Fruit fly (Drosophila melanogaster) whole organism: ENCODE measurements around the gene Etfb.

Source experiments
- CG8478 ChIP-seq: fragments of >200 bp; optimal IDR thresholded peaks from 2 replicates; lab custom pipeline; 2018; ENCODE audit warnings: inconsistent platforms
- Dll ChIP-seq: fragments of >200 bp; optimal IDR thresholded peaks from 2 replicates; lab custom pipeline; 2017
- EcR ChIP-seq, 2 experiments: fragments of >200 bp; optimal IDR thresholded peaks; 2 replicates each; lab custom pipeline; 2017; ENCODE audit warnings: missing biosample characterization in 2 of 2, missing genetic modification characterization in 2 of 2, missing genetic modification reagents in 2 of 2
- pan ChIP-seq: fragments of >200 bp; optimal IDR thresholded peaks from 2 replicates; lab custom pipeline; 2017
- psq ChIP-seq: fragments of >200 bp; optimal IDR thresholded peaks from 2 replicates; lab custom pipeline; 2017
- usp ChIP-seq: fragments of >200 bp; optimal IDR thresholded peaks from 2 replicates; lab custom pipeline; 2017; ENCODE audit warnings: missing biosample characterization, missing genetic modification characterization, mixed read lengths

Gene Etfb

DNA sequence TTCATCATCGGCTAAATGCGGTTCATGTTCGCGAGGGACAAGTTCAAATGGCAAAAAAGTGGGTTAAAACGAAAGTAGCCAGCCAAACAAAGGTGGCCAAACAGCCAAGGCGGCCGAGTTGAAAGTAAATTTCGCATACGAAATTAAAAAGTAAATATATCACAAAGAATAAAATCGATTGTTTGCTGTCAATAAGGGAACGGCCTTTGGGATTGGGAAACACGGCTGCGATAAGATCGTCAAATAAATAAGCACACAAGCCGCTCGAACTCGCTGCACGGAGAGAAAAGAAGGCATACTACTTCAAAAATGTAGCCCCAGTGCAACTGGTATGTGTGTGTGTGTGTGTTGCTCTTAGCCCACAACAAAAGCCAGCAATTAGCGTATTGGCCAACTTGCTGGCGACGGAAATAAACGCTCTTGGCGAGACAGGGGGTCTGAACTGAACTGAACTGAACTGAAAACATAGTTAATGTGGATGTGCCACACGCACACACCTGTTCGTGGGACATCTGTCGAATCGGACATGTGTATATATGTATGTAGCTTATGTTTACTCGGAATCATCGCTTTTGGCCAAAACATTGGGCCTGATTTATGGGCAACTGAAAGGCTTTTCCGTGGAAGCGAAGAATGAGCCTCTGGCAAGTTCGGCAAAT lies 14.7 kb downstream of the Etfb start:
- TF ChIP-seq EcR (GFP tag; optimal IDR thresholded peaks at IDR 0.05; lab: Kevin White, UChicago) = no peak
- TF ChIP-seq pan (lab: Kevin White, UChicago) = no peak
- TF ChIP-seq psq (lab: Kevin White, UChicago) = no peak
- TF ChIP-seq CG8478 (lab: Kevin White, UChicago) = no peak
- TF ChIP-seq Dll (lab: Kevin White, UChicago) = no peak
- no peak for TF ChIP-seq usp

DNA sequence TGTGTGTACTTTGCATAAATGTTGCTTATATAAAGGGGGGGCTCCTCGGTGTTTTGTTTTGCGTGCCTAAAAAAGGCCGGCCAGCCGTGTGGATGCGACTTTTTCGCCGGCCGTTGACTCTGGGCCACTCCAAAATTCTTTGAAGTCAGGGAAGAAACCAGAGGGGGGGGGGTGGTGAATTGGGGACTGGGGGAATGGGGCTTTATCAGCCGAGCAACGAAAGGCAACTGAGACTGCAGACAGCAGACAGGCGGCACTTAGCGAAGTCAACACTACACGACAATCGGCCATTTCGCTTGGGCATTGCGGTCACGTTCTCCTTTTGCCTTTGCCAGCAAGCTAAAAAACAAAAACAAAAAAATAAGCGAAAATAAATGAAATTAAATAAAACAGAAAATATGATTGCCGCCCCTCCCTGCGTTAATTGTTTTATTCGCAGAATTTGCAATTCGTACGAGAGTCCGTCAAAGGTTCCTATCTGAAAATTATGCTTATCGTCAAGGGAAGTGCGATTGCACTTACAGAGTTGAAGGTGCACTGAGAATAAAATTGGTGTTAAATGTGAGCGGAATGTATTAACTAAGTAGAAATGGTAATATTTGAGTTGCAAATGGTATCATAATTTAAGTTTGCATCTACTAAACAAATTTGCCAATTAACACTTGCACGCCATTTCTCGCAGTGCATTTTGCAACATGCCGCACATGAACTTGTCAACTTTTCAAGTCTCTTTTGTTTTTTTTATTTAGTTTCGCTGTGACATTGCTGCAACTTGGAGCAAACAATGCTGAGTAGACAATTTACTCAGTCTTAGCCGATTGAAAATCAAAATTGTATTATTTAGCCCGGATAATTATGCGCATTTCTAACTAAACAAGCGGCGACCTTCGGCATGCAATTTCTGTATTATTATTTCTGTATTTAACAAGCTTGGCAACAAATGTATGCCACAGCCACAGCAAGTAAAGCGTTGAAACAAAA lies 16.4 kb downstream of the Etfb start:
- TF ChIP-seq usp (no peak), CG8478 (lab: Kevin White, UChicago) (no peak), EcR (GFP tag; optimal IDR thresholded peaks at IDR 0.05; lab: Kevin White, UChicago) (no peak), Dll (lab: Kevin White, UChicago) (no peak), psq (lab: Kevin White, UChicago) (no peak), pan (lab: Kevin White, UChicago) (no peak)

DNA sequence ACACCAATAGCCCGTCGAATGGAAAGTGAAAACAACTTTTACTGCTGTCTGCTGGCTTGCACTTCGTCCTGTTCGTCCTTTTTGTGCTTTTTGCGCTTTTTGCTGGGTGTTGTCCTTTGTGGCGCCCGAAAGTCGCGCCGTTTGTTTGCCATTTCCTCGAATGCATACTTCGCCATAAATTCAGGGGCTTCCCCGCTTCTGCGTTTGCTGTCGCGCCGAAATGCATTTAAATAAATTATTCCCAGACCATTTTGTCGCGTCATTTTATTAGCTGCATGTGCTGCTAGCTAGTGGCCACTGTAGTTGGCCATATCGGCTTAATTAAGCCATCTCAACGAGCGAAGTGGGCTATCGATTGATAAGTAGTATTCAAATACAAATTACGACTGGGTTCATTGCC lies 17.5 kb downstream of the Etfb start:
- TF ChIP-seq psq (lab: Kevin White, UChicago) = no peak
- TF ChIP-seq Dll (lab: Kevin White, UChicago) = no peak
- no peak for TF ChIP-seq pan (lab: Kevin White, UChicago)
- no peak for TF ChIP-seq usp
- TF ChIP-seq CG8478 (lab: Kevin White, UChicago) = no peak
- TF ChIP-seq EcR (GFP tag; optimal IDR thresholded peaks at IDR 0.05; lab: Kevin White, UChicago) = no peak

DNA sequence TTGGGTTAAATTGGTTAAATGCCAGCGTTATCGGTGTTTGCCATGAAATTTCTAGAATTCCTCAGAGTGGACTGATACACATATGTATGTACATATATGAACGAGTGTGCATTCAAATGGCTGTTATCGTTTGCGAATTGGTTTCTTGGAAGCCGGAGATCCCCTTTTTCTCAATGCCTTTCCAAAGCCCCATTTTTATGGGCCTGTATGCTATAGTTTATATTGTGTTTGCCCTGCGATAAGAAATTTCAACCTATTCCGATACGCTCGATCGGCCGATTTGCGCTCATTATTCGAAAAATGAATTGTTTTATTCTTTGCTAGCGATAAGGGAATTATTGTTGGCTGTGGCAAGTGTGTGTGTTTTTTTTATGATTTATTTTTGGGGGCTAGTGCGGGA lies 19.5 kb downstream of the Etfb start:
- TF ChIP-seq pan (lab: Kevin White, UChicago) (no peak), CG8478 (lab: Kevin White, UChicago) (no peak), usp (no peak), Dll (lab: Kevin White, UChicago) (no peak), psq (lab: Kevin White, UChicago) (no peak), EcR (GFP tag; optimal IDR thresholded peaks at IDR 0.05; lab: Kevin White, UChicago) (no peak)

DNA sequence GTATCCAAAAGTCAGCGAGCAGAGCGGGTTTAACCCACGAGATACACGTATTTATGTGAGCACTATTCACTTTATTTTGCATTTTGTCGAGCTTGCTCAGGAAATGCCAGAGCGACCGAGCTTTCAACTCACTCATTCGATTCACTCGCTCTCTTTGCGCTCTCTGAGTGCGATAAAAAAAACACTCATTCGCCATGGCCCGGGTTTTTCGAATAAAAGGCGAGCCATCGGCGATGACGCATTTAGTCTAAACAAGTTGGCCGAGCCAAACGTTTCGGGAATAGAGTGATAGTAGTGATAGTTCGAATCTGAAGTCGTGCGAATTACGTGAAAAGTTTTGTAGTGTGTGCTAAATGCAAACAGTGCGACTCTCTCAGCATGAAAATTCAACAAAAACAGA lies 20.4 kb downstream of the Etfb start:
- TF ChIP-seq Dll (lab: Kevin White, UChicago) (peak; percentile 75), psq (lab: Kevin White, UChicago) (no peak), CG8478 (lab: Kevin White, UChicago) (no peak)

DNA sequence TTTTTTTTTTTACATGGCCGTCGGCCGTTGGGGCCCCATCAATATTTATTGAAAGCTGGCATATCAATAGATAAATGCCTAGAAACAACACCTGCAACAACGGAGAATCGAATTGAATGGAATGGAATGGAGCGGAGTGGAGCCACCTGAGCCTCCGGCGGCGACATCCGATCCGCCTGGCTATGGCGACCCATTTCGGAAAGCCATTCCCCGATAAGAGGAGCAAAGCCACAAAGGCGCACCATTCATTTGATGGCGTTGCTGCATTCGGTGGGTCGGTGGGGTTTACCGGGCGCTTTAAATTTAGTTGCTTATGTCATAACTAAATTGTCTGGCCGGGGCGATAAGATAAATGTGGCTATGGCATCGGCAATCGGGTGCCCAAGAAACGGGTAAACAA lies 20.9 kb downstream of the Etfb start:
- TF ChIP-seq psq (lab: Kevin White, UChicago) (no peak), pan (lab: Kevin White, UChicago) (no peak), Dll (lab: Kevin White, UChicago) (no peak), usp (no peak), CG8478 (lab: Kevin White, UChicago) (no peak), EcR (GFP tag; optimal IDR thresholded peaks at IDR 0.05; lab: Kevin White, UChicago) (no peak)

DNA sequence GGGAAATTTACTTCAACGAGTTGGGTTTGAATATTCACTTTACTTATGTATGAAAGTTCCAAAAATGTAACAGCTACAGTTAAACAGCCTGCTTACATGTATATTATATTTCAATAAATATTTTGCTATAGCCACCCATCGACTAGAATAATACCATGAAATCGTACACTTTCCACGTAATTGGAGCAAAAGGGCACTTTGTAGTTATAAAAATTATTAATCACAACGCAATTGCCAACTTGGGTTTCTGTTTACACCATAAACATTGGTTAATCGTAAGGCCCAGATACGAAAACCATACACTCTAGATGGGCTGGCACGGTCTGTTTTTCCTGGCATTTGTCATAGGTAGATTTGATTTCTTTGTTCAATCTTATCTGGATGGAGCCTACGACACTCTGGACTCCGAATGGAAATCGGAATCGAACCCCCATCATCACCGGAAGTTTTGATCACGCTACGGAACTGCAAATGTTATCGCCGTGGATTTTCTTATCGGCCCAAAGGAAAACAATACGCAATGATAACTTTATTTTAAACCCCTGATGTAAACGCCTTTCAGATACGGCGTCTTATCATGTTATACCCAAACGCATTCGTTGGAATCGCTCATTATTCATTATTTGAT lies 22.2 kb downstream of the Etfb start, which contains the start of gene fig:
fig (minus strand) TSS at position 51 of the 628 bp plus-strand sequence.
- TF ChIP-seq psq (lab: Kevin White, UChicago) = no peak
- no peak for TF ChIP-seq pan (lab: Kevin White, UChicago)
- TF ChIP-seq Dll (lab: Kevin White, UChicago) = no peak
- TF ChIP-seq usp = no peak
- TF ChIP-seq CG8478 (lab: Kevin White, UChicago) = no peak
- TF ChIP-seq EcR (GFP tag; optimal IDR thresholded peaks at IDR 0.05; lab: Kevin White, UChicago) = no peak

DNA sequence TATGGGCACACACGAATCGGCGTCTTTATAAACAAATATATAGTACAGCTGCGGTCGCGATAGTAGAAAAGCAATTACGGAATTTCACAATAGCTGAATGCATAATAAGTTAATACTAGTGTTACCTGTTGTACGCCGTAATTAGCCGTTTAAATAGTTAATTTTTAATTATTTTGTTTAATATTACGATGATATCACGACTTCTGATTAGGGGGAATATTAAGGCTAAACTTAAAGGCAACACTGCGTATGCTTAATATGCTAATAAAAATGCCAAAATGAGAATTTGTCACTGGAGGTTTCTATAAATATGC lies 23.8 kb downstream of the Etfb start:
- no peak for TF ChIP-seq EcR (GFP tag; optimal IDR thresholded peaks at IDR 0.05; lab: Kevin White, UChicago)
- TF ChIP-seq CG8478 (lab: Kevin White, UChicago) = no peak
- no peak for TF ChIP-seq psq (lab: Kevin White, UChicago)
- TF ChIP-seq Dll (lab: Kevin White, UChicago) = no peak
- no peak for TF ChIP-seq pan (lab: Kevin White, UChicago)
- TF ChIP-seq usp = no peak

DNA sequence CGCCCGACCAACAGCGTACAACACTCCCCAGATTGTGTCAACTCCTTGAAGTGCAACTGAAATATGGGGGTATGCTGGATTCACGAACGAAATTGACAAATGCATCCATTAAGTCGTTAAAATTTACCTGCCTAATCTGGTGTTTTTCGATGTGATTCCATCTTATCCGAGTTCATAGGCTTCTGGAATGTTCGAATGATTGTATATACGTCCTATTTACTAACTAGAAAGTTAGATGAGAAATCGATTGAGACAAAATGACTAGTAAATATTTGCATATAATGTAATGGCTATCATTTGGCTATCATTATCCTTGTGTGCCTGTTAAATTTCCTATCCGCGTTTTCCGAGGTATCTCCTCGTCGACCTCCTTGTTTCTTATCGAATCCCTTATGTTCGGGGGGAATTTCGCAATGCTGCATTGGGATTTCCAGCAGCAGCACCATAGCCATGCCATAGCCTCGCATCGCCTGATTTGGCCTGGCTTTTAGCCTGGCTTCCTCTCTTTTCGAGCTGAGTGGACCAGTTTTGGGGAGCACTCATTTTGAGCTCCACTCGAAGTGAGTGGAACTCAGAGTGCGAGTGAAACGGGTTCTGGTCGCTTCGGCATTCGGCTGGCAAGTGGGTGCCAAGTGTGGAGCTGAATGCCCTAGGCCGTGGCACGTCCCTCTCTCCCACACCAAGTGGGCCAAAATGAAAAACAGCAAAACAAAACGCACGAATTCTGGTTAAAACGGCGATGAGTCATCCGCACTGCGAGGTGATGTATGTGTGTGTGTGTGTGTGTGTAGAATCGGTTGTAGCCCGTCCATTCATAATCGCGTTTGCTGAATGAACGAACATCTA lies 24.4 kb downstream of the Etfb start:
- TF ChIP-seq Dll (lab: Kevin White, UChicago) (no peak), CG8478 (lab: Kevin White, UChicago) (no peak), psq (lab: Kevin White, UChicago) (no peak), pan (lab: Kevin White, UChicago) (peak; percentile 93), EcR (GFP tag; optimal IDR thresholded peaks at IDR 0.05; lab: Kevin White, UChicago) (peak in 1 of 2 experiments; percentile 0)

DNA sequence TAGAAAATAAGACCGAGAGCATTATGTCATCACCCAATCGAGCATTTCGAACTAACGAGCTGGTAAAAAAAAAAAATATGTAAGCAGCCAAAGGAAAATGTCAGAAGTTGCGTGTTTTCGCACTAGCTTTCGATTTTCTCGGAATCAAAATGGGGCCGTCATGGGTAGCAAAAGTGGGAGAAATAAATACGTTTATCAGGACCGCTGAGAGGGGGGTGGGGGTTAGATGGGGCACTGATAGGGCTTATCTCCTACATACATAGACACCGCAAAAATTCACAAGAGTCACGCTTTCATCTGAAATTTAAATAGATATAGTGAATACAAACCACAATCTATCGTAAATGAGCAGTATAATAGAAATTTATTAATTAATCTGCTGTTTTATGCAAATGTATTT lies 25.5 kb downstream of the Etfb start:
- TF ChIP-seq EcR (GFP tag; optimal IDR thresholded peaks at IDR 0.05; lab: Kevin White, UChicago) (no peak), usp (no peak), CG8478 (lab: Kevin White, UChicago) (no peak), Dll (lab: Kevin White, UChicago) (no peak), psq (lab: Kevin White, UChicago) (no peak), pan (lab: Kevin White, UChicago) (no peak)
